Worm (Caenorhabditis elegans) whole organism, mixed stage, embryonic: Measurements from ENCODE around the gene F35E8.6.

Source experiments
- drap-1 ChIP-seq: fragments of 200-800 bp; sonication (Bioruptor generic); optimal IDR thresholded peaks from 3 replicates; lab custom pipeline; 2018; ENCODE audit warnings: mild to moderate bottlenecking, missing genetic modification characterization, missing compliant biosample characterization
- lin-32 ChIP-seq: fragments of 200-800 bp; sonication (Bioruptor generic); optimal IDR thresholded peaks from 2 replicates; lab custom pipeline; 2018; ENCODE audit warnings: mild to moderate bottlenecking, missing genetic modification characterization, missing compliant biosample characterization
- mep-1 ChIP-seq: fragments of 150-350 bp; optimal IDR thresholded peaks from 2 replicates; lab custom pipeline; 2017; ENCODE audit warnings: missing biosample characterization, missing genetic modification reagents, missing genetic modification characterization, inconsistent platforms
- unc-62 ChIP-seq: fragments of 150-350 bp; optimal IDR thresholded peaks from 2 replicates; lab custom pipeline; 2014; ENCODE audit warnings: missing biosample characterization, missing genetic modification reagents, missing genetic modification characterization

ce11 chrV:15879508-15879907 is 32.4 kb upstream of the F35E8.6 start, which contains the start of gene nhr-84:
- TF ChIP-seq unc-62 (GFP tag; lab: Kevin White, UChicago) (no peak), drap-1 (GFP tag; lab: Kevin White, UChicago) (no peak), mep-1 (no peak), lin-32 (GFP tag; lab: Kevin White, UChicago) (no peak)
